Fruit fly (Drosophila melanogaster): ENCODE data around the gene Trax.

Trax gene

DNA sequence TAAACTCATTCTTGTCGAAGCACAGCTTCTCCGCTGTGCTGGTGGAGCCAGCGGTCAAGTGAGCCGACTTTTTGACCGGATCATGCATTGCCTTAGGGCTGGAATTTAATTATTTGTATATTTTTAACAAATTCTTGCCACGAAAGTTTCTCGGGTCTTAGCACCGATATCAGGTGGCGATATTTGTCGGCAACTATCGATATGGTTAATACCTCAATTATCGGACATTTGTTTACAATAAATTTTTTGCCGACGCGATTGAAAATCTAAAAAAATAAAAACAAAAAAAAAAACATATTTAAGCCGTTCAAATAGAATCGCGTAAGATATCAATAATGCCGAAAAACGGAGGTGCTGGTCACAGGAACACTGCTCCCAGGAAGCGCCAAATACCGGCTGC, at the start of gene Trax, which contains the start of gene Cog2:
Gene Trax, plus strand, starts transcription at position 203 of the 400 bp plus-strand sequence.
Gene Cog2, minus strand, starts transcription at position 168 of the 400 bp plus-strand sequence.
- peak; percentile 65 for TF ChIP-seq CG17801 (GFP tag; optimal IDR thresholded peaks at IDR 0.05; ENCODE audit: partially characterized antibody)

DNA sequence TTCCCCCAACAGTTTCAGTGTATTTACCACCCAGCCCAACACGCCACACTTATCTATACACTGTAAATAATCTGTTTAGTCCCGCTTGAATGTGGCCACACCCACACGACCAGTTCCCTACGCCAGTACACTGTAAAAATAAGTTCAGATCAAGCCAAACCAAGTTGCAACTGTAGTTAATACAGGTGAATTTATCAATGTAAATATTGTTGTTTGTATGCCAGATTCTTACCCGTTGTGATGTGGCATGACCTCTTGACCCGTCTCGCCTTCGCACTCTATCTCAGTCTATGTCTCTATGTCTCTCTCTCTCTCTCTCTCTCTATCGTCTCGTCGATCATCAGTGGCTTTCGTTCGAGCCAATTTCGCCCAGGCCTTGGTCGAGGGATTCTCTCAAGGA, 47.7 kb upstream of the Trax start:
- TF ChIP-seq CG17801 (GFP tag; optimal IDR thresholded peaks at IDR 0.05; ENCODE audit: partially characterized antibody): no peak

DNA sequence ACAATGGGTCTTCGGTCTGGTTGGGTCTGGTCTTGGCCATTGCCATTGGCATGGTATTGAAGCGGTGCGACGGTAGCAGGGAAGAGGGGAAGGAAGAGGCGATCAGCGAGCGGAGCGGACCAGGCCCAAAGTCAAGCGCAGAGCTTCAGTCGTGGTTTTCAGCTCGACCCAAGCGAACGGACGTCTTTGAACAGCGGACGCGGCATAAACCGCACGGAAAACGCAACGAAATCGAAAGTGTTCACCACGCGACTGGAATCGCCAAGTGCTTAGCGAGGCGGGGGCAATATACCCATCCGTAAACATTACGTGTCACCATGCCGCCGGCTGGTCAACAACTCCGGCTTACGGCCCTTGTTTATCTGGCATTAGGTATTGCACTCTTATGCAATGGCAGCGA, 45.2 kb upstream of the Trax start, which contains the start of gene CG14866:
Gene CG14866, plus strand, starts transcription at position 146 of the 400 bp plus-strand sequence.
- no peak for TF ChIP-seq CG17801 (GFP tag; optimal IDR thresholded peaks at IDR 0.05; ENCODE audit: partially characterized antibody)

DNA sequence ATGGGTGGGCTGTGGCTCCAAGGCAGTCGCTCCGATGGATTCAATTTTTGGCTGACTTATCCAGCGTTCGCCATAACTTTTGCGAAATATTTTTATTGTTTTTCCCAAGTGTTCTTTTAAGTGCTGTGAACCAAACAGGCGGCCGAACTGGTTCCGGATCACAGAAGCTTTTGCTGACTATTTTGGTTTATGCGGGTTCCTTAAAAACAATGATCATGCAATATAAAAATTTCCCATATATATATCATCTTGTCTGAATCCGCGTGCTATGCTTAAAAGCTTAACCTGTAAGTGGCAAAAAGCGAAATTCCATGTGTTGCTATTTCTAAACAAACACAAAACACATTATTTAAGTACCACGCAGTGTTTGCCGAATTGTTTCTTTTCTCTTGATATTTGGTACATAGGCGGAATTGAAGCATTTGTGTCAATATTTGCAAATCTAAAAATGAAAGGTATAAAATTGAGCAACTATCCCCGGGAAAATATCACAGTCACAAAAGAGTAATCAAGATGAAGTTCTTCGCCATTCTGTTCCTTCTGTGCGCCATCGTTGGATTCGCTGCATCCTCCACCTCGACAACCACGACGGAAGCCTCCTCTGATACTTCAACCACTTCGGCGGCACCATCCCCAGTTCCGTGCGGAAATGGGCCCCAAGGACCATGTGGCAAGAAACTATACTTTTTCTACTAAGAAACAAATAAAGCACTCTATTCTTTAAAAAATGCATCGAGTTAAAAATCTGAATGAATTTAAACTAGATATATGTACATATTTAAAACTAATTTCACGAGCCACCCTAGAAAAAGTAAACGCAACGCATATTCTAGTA, 41.4 kb upstream of the Trax start, which contains the start of the genes CG6276 and CG44040:
Gene CG6276, minus strand, starts transcription at position 158 of the 835 bp plus-strand sequence.
Gene CG44040, plus strand, starts transcription at position 467 of the 835 bp plus-strand sequence.
- peak; percentile 4 for TF ChIP-seq CG17801 (GFP tag; optimal IDR thresholded peaks at IDR 0.05; ENCODE audit: partially characterized antibody)

DNA sequence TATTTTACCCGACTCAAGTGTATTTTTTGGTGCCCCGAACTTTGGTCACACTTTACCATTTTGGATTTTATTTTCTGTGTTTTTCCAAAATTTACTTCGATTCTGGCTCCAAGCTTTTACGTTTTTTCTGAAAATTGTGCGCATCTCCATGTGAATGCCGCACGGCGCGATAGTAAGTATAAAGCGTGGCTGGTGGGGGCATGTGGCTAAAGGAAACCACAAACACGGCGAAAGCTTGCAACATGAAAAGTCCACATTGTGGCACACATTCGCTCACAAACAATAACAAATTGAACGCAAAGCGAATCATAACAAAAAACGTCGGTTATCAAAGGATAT, 40.8 kb upstream of the Trax start, which contains the start of gene ear:
Gene ear, plus strand, starts transcription at position 10 of the 339 bp plus-strand sequence.
- no peak for TF ChIP-seq CG17801 (GFP tag; optimal IDR thresholded peaks at IDR 0.05; ENCODE audit: partially characterized antibody)

DNA sequence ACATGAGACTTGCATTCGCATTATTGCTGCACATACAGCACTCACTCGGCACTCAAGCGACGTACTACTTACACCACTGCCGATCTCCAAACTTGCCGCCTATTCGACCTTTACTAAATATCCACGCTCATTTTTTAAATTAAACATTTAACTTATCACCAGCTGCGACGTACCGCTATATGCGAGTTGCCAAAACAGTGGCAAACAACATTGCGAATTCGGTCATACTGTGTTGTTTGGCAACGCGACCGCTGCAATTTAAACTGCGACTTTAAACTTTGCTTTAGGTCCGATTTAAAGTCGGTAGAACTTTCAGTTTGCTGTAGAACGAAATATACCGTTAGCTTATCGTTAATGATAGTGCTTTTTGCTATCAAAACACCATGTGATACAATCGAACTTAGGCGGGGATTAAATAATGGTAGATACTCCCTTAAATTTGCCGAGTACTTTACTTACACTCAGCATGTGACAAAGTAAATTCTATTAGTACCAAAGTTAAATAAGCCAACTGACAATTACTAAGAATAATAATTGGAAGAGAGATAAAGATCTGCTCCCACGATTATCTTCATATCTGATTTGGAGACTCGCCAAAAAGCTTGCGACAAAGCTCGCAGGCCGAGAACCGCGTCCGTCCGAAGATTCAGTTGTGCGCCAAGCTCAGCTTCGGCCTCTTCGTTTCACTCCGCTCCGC, 33.3 kb upstream of the Trax start, which contains the start of the genes CG6236 and ea:
Gene CG6236, minus strand, starts transcription at position 187 of the 697 bp plus-strand sequence.
Gene ea, plus strand, starts transcription at position 647 of the 697 bp plus-strand sequence.
- no peak for TF ChIP-seq CG17801 (GFP tag; optimal IDR thresholded peaks at IDR 0.05; ENCODE audit: partially characterized antibody)

DNA sequence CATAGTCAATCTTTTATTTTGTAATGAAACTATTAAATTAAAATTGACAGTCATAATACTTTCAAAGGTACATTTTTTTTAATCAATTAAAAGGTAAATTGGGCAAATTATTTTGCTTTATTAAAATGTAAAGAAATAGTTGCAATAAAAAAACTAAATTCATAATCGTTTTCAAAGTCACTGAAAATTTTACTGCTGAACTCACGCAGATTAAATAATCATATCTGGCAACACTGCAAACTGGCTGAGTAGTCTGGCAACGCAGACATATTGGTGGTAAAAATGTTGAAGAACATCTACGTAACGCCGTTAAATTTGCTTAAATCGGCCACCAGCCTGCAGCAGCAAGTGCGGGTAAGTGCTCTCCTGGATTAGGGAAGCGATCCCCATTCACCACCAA, 31.0 kb upstream of the Trax start, which contains the start of gene mRpL9:
Gene mRpL9, plus strand, starts transcription at position 267 of the 400 bp plus-strand sequence.
- TF ChIP-seq CG17801 (GFP tag; optimal IDR thresholded peaks at IDR 0.05; ENCODE audit: partially characterized antibody): no peak

DNA sequence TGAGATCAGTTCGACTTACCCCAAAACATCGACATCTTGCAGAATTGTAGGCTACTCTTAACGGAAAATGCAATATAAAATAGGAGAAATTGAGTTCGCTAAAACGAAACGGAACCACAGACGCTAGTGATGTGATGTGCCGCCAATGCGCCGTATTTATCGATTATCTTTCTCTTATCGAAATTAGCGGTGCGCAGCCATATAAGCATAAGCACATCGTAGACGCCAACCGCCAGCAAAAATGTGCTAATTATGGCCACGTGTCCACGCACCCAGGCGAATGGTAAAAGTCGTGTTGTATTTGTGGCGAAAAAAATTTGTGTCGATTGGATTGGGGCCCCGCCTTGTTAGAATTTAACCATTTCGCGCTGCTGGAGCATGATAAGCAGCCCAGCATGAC, 28.5 kb upstream of the Trax start, which contains the start of the genes Fkbp39 and Cyfip:
Gene Fkbp39, minus strand, starts transcription at position 140 of the 400 bp plus-strand sequence.
Gene Cyfip, plus strand, starts transcription at position 273 of the 400 bp plus-strand sequence.
- peak; percentile 71 for TF ChIP-seq CG17801 (GFP tag; optimal IDR thresholded peaks at IDR 0.05; ENCODE audit: partially characterized antibody)

DNA sequence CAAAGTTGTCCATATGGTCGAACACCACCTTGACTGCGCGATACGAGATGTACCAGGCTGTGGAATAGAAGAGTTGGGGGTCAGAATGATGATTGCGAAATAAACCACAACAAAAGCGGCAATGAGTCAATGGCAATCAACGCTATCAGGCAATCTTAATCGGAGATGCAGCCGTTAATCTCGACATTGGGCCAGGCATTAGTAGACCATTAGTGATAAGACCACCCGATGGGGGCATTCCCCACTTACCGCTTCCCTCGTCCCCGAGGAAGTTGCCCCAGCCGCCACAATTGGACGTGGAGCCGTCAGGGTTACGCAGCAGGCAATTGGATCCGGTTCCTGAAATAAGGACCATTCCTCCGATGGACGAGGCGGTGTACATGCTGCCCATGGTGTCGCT, 22.4 kb upstream of the Trax start:
- TF ChIP-seq CG17801 (GFP tag; optimal IDR thresholded peaks at IDR 0.05; ENCODE audit: partially characterized antibody): no peak

DNA sequence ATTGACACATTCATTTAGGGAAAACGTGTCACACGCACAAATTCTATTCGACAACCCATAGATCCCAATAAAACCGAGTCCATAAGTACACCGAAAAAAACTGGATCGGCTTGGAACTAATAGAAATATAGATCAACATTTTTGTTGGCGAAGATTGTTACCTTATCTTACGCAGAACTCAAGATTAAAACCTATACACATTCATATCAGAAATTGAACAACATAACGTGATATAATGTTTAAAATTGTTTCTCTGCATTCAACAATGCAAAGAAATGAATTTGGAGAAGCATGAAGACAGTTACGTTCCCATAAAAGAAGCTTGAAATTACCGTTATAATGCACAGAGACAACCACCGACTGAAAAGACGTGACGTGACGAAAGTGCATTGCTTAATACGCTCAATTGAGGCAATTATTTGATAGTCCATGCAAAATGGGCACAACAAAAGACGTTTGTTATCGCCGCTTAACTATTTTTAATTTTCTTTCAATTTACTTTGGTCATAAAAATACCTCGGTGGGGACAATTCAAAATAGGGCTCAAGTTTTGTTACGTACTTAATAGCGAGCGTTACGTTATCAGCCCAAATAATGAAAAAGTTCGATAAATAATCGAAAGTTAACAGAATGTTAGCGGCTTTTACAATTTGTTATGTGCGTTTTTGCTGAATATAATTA, 21.3 kb upstream of the Trax start, which contains the start of gene SerRS-m:
Gene SerRS-m, plus strand, starts transcription at position 616 of the 681 bp plus-strand sequence.
- no peak for TF ChIP-seq CG17801 (GFP tag; optimal IDR thresholded peaks at IDR 0.05; ENCODE audit: partially characterized antibody)

DNA sequence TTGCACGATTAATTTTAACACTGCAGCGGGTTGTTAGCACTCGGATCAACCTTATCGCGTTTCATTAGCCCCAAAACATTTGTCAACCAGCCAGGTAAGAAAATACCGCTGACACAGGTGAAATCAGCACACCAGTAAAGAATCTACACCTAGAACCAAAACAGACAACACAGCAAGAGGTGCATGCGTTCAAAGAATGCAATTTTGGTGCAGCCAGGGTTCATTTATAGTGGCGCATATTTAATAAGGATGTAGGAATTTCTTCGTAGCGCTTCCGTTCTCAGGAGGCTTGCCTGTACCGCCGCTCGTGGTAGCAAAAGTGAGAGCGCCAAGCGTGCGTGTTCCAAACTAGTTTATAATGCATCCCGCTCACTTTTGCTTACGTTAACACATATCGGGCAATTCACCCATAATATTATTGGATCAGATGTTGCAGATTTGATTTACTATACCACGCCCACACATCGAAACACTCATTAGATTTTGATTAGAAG, 19.0 kb upstream of the Trax start:
- no peak for TF ChIP-seq CG17801 (GFP tag; optimal IDR thresholded peaks at IDR 0.05; ENCODE audit: partially characterized antibody)

DNA sequence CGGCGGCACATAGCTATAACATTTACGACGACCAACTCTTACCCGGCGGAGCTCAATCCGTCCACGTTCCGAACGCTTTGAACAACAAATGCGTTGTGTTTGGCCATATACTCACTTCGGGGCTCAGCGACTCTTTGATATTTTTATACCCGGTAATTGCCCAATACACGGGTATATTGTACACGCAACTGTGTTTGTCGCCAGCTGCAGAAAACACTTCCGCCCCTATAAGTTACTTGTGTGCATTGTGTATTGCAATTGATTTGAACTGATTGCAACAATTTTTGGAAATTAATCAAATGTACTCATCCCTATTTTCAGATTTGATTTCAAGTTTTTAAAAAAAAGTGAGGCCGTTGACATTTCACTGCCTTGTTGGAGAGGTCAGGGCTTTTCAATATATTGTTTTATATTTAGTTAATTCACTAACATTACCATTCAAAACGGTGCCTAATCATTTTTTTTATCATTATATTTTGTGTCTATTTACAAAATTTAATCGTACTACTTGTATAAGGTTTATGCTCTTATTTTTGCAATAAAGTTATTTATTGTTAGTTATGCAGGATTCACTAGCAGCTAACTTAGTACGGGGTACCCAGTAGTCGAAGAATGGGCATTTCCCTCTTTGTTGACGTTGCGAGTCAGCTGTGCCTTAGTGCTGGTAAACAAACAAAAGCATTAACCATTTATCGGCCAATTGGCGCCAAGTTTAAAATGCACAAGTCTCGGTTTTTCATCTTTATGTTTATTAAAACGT, 18.4 kb upstream of the Trax start, which contains the start of gene Nagk:
Gene Nagk, minus strand, starts transcription at position 331 of the 760 bp plus-strand sequence.
- TF ChIP-seq CG17801 (GFP tag; optimal IDR thresholded peaks at IDR 0.05; ENCODE audit: partially characterized antibody): peak; percentile 8

DNA sequence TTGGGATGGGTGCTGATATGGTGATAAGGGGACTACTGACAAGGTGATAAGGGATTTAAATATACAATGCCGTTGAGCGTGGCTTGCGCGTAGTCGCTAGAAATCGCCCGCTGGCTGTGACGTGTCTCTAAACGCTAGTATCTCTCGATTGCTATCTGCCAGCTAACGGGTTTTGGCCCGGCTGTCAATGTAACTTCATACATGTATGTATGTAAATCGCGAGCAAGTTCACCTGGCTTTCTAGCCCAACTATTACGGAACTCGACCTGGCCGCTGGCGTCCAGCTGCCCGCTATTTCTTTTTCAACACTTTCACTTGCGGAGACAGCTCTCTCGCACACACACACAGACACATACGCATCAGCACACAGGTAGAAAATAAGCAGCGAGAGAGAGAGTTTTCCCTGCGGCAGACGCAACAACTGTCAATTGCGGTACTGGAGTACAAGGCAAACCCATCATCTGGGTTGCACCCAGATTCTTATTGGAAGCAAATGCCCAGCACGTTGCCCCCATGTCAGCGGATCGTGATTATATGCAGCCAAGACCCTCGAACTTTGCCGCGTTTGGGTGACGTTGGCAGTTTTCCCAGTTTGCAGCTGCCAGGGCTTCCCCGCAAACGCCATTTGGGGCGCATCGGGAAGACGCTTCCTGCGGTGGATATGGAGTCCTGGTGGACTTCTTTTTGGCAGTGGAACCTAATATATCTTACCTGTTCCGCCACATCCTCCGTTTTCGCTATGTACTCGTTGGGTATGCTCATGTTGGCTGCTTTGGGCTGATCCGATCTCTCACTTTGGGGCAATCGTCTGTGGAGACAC, 16.1 kb upstream of the Trax start:
- TF ChIP-seq CG17801 (GFP tag; optimal IDR thresholded peaks at IDR 0.05; ENCODE audit: partially characterized antibody): no peak
